Worm (Caenorhabditis elegans) whole organism, young adult: Measurements from ENCODE around the gene C04E6.12.
A peak's percentile ranks its signal among the peaks of the same experiment; 100 is the strongest.

ENCODE experiments used
- B0019.2 ChIP-seq: fragments of 200-800 bp; sonication (Bioruptor generic); conservative IDR thresholded peaks from 2 replicates; pipeline ENCODE4 v1.3.6; 2022; ENCODE audit warnings: missing genetic modification reagents, missing genetic modification characterization, missing compliant biosample characterization
- B0261.1 ChIP-seq: sonication (generic microtip); optimal IDR thresholded peaks from 2 replicates; lab custom pipeline; 2016; ENCODE audit warnings: mild to moderate bottlenecking, missing genetic modification characterization, moderate library complexity, missing compliant biosample characterization
- C17E4.6 ChIP-seq: fragments of 200-800 bp; sonication (Bioruptor generic); IDR thresholded peaks from 2 replicates; pipeline ENCODE4 v1.3.6; 2022; ENCODE audit warnings: missing genetic modification reagents, missing genetic modification characterization, missing compliant biosample characterization
- D2030.7 ChIP-seq: fragments of 200-800 bp; sonication (Bioruptor generic); IDR thresholded peaks from 2 replicates; pipeline ENCODE4 v1.3.6; 2022; ENCODE audit warnings: missing genetic modification reagents, missing genetic modification characterization, missing compliant biosample characterization
- F10E7.11 ChIP-seq: sonication (generic microtip); optimal IDR thresholded peaks from 2 replicates; lab custom pipeline; 2017; ENCODE audit warnings: mild to moderate bottlenecking, missing genetic modification characterization, moderate library complexity, missing compliant biosample characterization
- F33H1.4 ChIP-seq: fragments of 200-800 bp; sonication (Bioruptor generic); IDR thresholded peaks from 2 replicates; pipeline ENCODE4 v1.3.6; 2022; ENCODE audit warnings: missing genetic modification reagents, missing genetic modification characterization, missing compliant biosample characterization
- F57C9.4 ChIP-seq: sonication (generic microtip); optimal IDR thresholded peaks from 2 replicates; lab custom pipeline; 2017; ENCODE audit warnings: mild to moderate bottlenecking, missing genetic modification characterization, missing compliant biosample characterization
- K12H6.12 ChIP-seq: fragments of 200-800 bp; sonication (Bioruptor generic); optimal IDR thresholded peaks from 2 replicates; lab custom pipeline; 2018; ENCODE audit warnings: mild to moderate bottlenecking, missing genetic modification characterization, missing compliant biosample characterization
- Y53F4B.3 ChIP-seq: fragments of 200-800 bp; sonication (Bioruptor generic); IDR thresholded peaks from 2 replicates; pipeline ENCODE4 v1.3.6; 2022; ENCODE audit warnings: missing genetic modification reagents, missing genetic modification characterization, missing compliant biosample characterization
- Y53G8AR.9 ChIP-seq: fragments of 200-800 bp; sonication (Bioruptor generic); conservative IDR thresholded peaks from 2 replicates; pipeline ENCODE4 v1.3.6; 2022; ENCODE audit warnings: missing genetic modification reagents, missing genetic modification characterization, missing compliant biosample characterization
- Y56A3A.18 ChIP-seq: fragments of 200-800 bp; sonication (Bioruptor generic); IDR thresholded peaks from 2 replicates; pipeline ENCODE4 v1.3.6; 2022; ENCODE audit warnings: missing genetic modification reagents, missing genetic modification characterization, missing compliant biosample characterization
- Y67H2A.10 ChIP-seq: fragments of 200-800 bp; sonication (Bioruptor generic); conservative IDR thresholded peaks from 2 replicates; pipeline ENCODE4 v1.3.6; 2022; ENCODE audit warnings: missing genetic modification reagents, missing genetic modification characterization, missing compliant biosample characterization
- Y95B8A.8 ChIP-seq: fragments of 200-800 bp; sonication (Bioruptor generic); IDR thresholded peaks from 2 replicates; pipeline ENCODE4 v1.3.6; 2022; ENCODE audit warnings: missing genetic modification reagents, missing genetic modification characterization, missing compliant biosample characterization
- akir-1 ChIP-seq: fragments of 200-800 bp; sonication (Bioruptor generic); optimal IDR thresholded peaks from 2 replicates; lab custom pipeline; 2018; ENCODE audit warnings: mild to moderate bottlenecking, missing genetic modification characterization, moderate library complexity, missing compliant biosample characterization
- ama-1 ChIP-seq, 3 experiments: fragments of 150-350 bp in 1 of 3; sonication (generic microtip) in 2 of 3; optimal IDR thresholded peaks; 2 replicates each; lab custom pipeline; 2014 to 2018; ENCODE audit warnings: missing biosample characterization in 2 of 3, missing genetic modification characterization in 2 of 3, missing genetic modification reagents in 2 of 3
- aptf-2 ChIP-seq: fragments of 200-800 bp; sonication (Bioruptor generic); conservative IDR thresholded peaks from 2 replicates; pipeline ENCODE4 v1.3.6; 2022; ENCODE audit warnings: missing genetic modification reagents, missing genetic modification characterization, missing compliant biosample characterization
- atf-7 ChIP-seq: sonication (generic microtip); optimal IDR thresholded peaks from 2 replicates; lab custom pipeline; 2017; ENCODE audit warnings: mild to moderate bottlenecking, missing genetic modification characterization, missing compliant biosample characterization
- attf-3 ChIP-seq: fragments of 200-800 bp; sonication (Bioruptor generic); conservative IDR thresholded peaks from 2 replicates; pipeline ENCODE4 v1.3.6; 2022; ENCODE audit warnings: missing genetic modification reagents, missing genetic modification characterization, missing compliant biosample characterization
- attf-6 ChIP-seq: fragments of 200-800 bp; sonication (Bioruptor generic); IDR thresholded peaks from 2 replicates; pipeline ENCODE4 v1.3.6; 2022; ENCODE audit warnings: missing genetic modification reagents, missing genetic modification characterization, missing compliant biosample characterization
- bed-2 ChIP-seq: fragments of 200-800 bp; sonication (Bioruptor generic); IDR thresholded peaks from 2 replicates; pipeline ENCODE4 v1.3.6; 2022; ENCODE audit warnings: missing genetic modification reagents, missing genetic modification characterization, missing compliant biosample characterization
- ccch-3 ChIP-seq: fragments of 200-800 bp; sonication (Bioruptor generic); optimal IDR thresholded peaks from 2 replicates; lab custom pipeline; 2018; ENCODE audit warnings: mild to moderate bottlenecking, missing genetic modification characterization, missing compliant biosample characterization
- chd-7 ChIP-seq: sonication (generic microtip); optimal IDR thresholded peaks from 2 replicates; lab custom pipeline; 2016; ENCODE audit warnings: mild to moderate bottlenecking, missing genetic modification characterization, moderate library complexity, missing compliant biosample characterization
- dpff-1 ChIP-seq: sonication (generic microtip); optimal IDR thresholded peaks from 2 replicates; lab custom pipeline; 2017; ENCODE audit warnings: mild to moderate bottlenecking, missing genetic modification characterization, missing compliant biosample characterization
- egrh-3 ChIP-seq: fragments of 200-800 bp; sonication (Bioruptor generic); IDR thresholded peaks from 2 replicates; pipeline ENCODE4 v1.3.6; 2022; ENCODE audit warnings: missing genetic modification reagents, missing genetic modification characterization, missing compliant biosample characterization
- ets-4 ChIP-seq: fragments of 200-800 bp; sonication (Bioruptor generic); optimal IDR thresholded peaks from 2 replicates; lab custom pipeline; 2018; ENCODE audit warnings: mild to moderate bottlenecking, missing genetic modification characterization, missing compliant biosample characterization
- hmg-20 ChIP-seq: fragments of 200-800 bp; sonication (Bioruptor generic); IDR thresholded peaks from 2 replicates; pipeline ENCODE4 v1.3.6; 2022; ENCODE audit warnings: missing genetic modification reagents, missing genetic modification characterization, missing compliant biosample characterization
- hsf-1 ChIP-seq: fragments of 200-800 bp; sonication (Bioruptor generic); IDR thresholded peaks from 2 replicates; pipeline ENCODE4 v1.3.6; 2022; ENCODE audit warnings: missing genetic modification reagents, missing genetic modification characterization, missing compliant biosample characterization
- let-526 ChIP-seq: fragments of 200-800 bp; sonication (Bioruptor generic); IDR thresholded peaks from 2 replicates; pipeline ENCODE4 v1.3.6; 2022; ENCODE audit warnings: missing genetic modification reagents, missing genetic modification characterization, missing compliant biosample characterization
- let-607 ChIP-seq, 2 experiments: fragments of 200-800 bp in 1 of 2; sonication (Bioruptor generic) in 1 of 2; sonication (generic microtip) in 1 of 2; optimal IDR thresholded peaks; 2 replicates each; lab custom pipeline; 2016 to 2018; ENCODE audit warnings: mild to moderate bottlenecking in 2 of 2, missing compliant biosample characterization in 2 of 2, missing genetic modification characterization in 2 of 2, moderate library complexity in 2 of 2, missing genotype in 1 of 2
- lin-40 ChIP-seq: sonication (generic microtip); optimal IDR thresholded peaks from 2 replicates; lab custom pipeline; 2016; ENCODE audit warnings: missing genetic modification characterization, mild to moderate bottlenecking, missing compliant biosample characterization, missing genotype, missing genetic modification reagents
- lir-1 ChIP-seq: fragments of 200-800 bp; sonication (Bioruptor generic); conservative IDR thresholded peaks from 2 replicates; pipeline ENCODE4 v1.3.6; 2022; ENCODE audit warnings: missing genetic modification reagents, missing genetic modification characterization, missing compliant biosample characterization
- lsl-1 ChIP-seq: fragments of 200-800 bp; sonication (Bioruptor generic); optimal IDR thresholded peaks from 2 replicates; lab custom pipeline; 2018; ENCODE audit warnings: mild to moderate bottlenecking, missing genetic modification characterization, moderate library complexity, missing compliant biosample characterization
- madf-10 ChIP-seq: sonication (generic microtip); optimal IDR thresholded peaks from 2 replicates; lab custom pipeline; 2016; ENCODE audit warnings: mild to moderate bottlenecking, missing genetic modification characterization, missing compliant biosample characterization
- madf-6 ChIP-seq: fragments of 200-800 bp; sonication (Bioruptor generic); IDR thresholded peaks from 2 replicates; pipeline ENCODE4 v1.3.6; 2022; ENCODE audit warnings: missing genetic modification reagents, missing genetic modification characterization, missing compliant biosample characterization
- mxl-1 ChIP-seq: sonication (generic microtip); optimal IDR thresholded peaks from 2 replicates; lab custom pipeline; 2016; ENCODE audit warnings: missing genetic modification characterization, missing compliant biosample characterization
- nfya-1 ChIP-seq: sonication (generic microtip); optimal IDR thresholded peaks from 2 replicates; lab custom pipeline; 2017; ENCODE audit warnings: antibody characterized with exemption, missing compliant biosample characterization, missing genetic modification characterization, borderline replicate concordance; ENCODE audit not compliant: insufficient read depth
- nhr-120 ChIP-seq: fragments of 200-800 bp; sonication (Bioruptor generic); IDR thresholded peaks from 2 replicates; pipeline ENCODE4 v1.3.6; 2022; ENCODE audit warnings: missing genetic modification characterization, missing compliant biosample characterization
- nhr-90 ChIP-seq: sonication (generic microtip); optimal IDR thresholded peaks from 2 replicates; lab custom pipeline; 2016; ENCODE audit warnings: missing genotype, mild to moderate bottlenecking, missing genetic modification characterization, missing compliant biosample characterization
- pha-4 ChIP-seq: fragments of 150-350 bp; sonication (generic microtip); optimal IDR thresholded peaks from 2 replicates; lab custom pipeline; 2014; ENCODE audit warnings: missing biosample characterization, missing genetic modification reagents, missing genetic modification characterization
- rcor-1 ChIP-seq: fragments of 200-800 bp; sonication (Bioruptor generic); IDR thresholded peaks from 2 replicates; pipeline ENCODE4 v1.3.6; 2022; ENCODE audit warnings: missing genetic modification reagents, missing genetic modification characterization, missing compliant biosample characterization
- rec-8 ChIP-seq, 2 experiments: sonication (generic microtip); optimal IDR thresholded peaks; 2 replicates each; lab custom pipeline; 2016; ENCODE audit warnings: mild to moderate bottlenecking in 2 of 2, missing genetic modification characterization in 2 of 2, missing genetic modification reagents in 2 of 2, missing genotype in 2 of 2, missing biosample characterization in 1 of 2, missing compliant biosample characterization in 1 of 2, moderate library complexity in 1 of 2
- repo-1 ChIP-seq: sonication (generic microtip); optimal IDR thresholded peaks from 2 replicates; lab custom pipeline; 2017; ENCODE audit warnings: mild to moderate bottlenecking, missing genetic modification characterization, missing compliant biosample characterization
- snpc-1.1 ChIP-seq: sonication (generic microtip); optimal IDR thresholded peaks from 2 replicates; lab custom pipeline; 2017; ENCODE audit warnings: missing genetic modification characterization, mild to moderate bottlenecking, missing compliant biosample characterization, antibody characterized with exemption, moderate library complexity, missing genotype, missing genetic modification reagents; ENCODE audit not compliant: insufficient read depth
- snpc-4 ChIP-seq, 5 experiments: fragments of 150-350 bp in 1 of 5; sonication (generic microtip) in 4 of 5; optimal IDR thresholded peaks; 2 replicates each; lab custom pipeline; 2014 to 2018; ENCODE audit warnings: missing genetic modification characterization in 5 of 5, missing biosample characterization in 3 of 5, antibody characterized with exemption in 2 of 5, mild to moderate bottlenecking in 2 of 5, missing compliant biosample characterization in 2 of 5, missing genotype in 2 of 5, moderate library complexity in 2 of 5, missing genetic modification reagents in 1 of 5
- somi-1 ChIP-seq: fragments of 200-800 bp; sonication (Bioruptor generic); optimal IDR thresholded peaks from 2 replicates; lab custom pipeline; 2018; ENCODE audit warnings: mild to moderate bottlenecking, missing genetic modification characterization, missing compliant biosample characterization
- unc-62 ChIP-seq: fragments of 150-350 bp; optimal IDR thresholded peaks from 2 replicates; lab custom pipeline; 2014; ENCODE audit warnings: missing biosample characterization, missing genetic modification reagents, missing genetic modification characterization
- ztf-6 ChIP-seq: fragments of 200-800 bp; sonication (Bioruptor generic); IDR thresholded peaks from 2 replicates; pipeline ENCODE4 v1.3.6; 2022; ENCODE audit warnings: missing genetic modification reagents, missing genetic modification characterization, missing compliant biosample characterization

Gene C04E6.12

DNA sequence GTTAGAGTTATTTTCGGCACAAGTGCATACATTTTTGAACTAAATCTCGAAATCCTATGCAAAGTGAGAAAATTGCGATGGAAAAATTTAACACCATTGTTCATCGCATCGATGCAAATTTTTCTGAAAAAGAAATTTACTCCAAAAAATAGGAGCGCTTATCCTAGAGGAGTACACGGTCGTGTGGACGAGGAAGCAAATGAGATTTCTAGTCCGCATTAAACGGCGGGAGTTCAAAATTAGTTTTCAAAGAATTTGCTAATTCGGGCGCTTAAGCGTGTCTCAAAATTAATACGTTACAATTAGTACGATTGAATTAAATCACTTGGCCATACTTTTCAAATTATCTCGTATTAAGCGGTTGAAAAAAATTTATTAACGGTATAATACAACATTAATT is 2.1 kb downstream of the C04E6.12 start, which contains the start of gene lrpr-1 (continued):
- TF ChIP-seq lir-1 (GFP tag; lab: Robert Waterston, UW) (peak; percentile 73), F57C9.4 (peak; percentile 14), let-607 (tag; optimal IDR thresholded peaks at IDR 0.05; lab: Kevin White, UChicago) (no peak), B0019.2 (no peak), ets-4 (GFP tag; lab: Kevin White, UChicago) (no peak), Y53F4B.3 (GFP tag; lab: Robert Waterston, UW) (no peak), aptf-2 (peak; percentile 79), nhr-90 (no peak), akir-1 (no peak), Y56A3A.18 (GFP tag; lab: Robert Waterston, UW) (no peak), nfya-1 (tag; lab: Kevin White, UChicago) (no peak), repo-1 (tag; lab: Kevin White, UChicago) (no peak), B0261.1 (no peak), hsf-1 (GFP tag; lab: Robert Waterston, UW) (0 out of 2 replicates have a peak, but pooled peaks have one; percentile 35), attf-3 (GFP tag; lab: Robert Waterston, UW) (peak; percentile 71), dpff-1 (tag; lab: Kevin White, UChicago) (no peak), snpc-4 (GFP tag; optimal IDR thresholded peaks at IDR 0.05; lab: Kevin White, UChicago) (no peak), snpc-4 (tag; optimal IDR thresholded peaks at IDR 0.05; lab: Kevin White, UChicago) (peak in 1 of 4 experiments; percentile 18), F10E7.11 (tag; lab: Kevin White, UChicago) (no peak), let-526 (GFP tag; lab: Robert Waterston, UW) (0 out of 2 replicates have a peak, but pooled peaks have one; percentile 56), F33H1.4 (GFP tag; lab: Robert Waterston, UW) (peak; percentile 70; the same call in 1 of the 2 replicates), Y67H2A.10 (GFP tag; lab: Robert Waterston, UW) (peak; percentile 52; the same call in 1 of the 2 replicates), hmg-20 (peak; percentile 53; the same call in 1 of the 2 replicates), bed-2 (GFP tag; lab: Robert Waterston, UW) (peak; percentile 88), ccch-3 (peak; percentile 73), madf-10 (peak; percentile 65), snpc-1.1 (tag; lab: Kevin White, UChicago) (no peak), Y95B8A.8 (no peak), rec-8 (tag; optimal IDR thresholded peaks at IDR 0.05; lab: Kevin White, UChicago) (peak; percentile 48 to 90), Y53G8AR.9 (GFP tag; lab: Robert Waterston, UW) (no peak), egrh-3 (GFP tag; lab: Robert Waterston, UW) (no peak), atf-7 (tag; lab: Kevin White, UChicago) (no peak), attf-6 (GFP tag; lab: Robert Waterston, UW) (no peak), nhr-120 (no peak), pha-4 (no peak), C17E4.6 (GFP tag; lab: Robert Waterston, UW) (no peak), mxl-1 (tag; lab: Kevin White, UChicago) (no peak), ama-1 (optimal IDR thresholded peaks at IDR 0.05; lab: Kevin White, UChicago) (no peak), ama-1 (GFP tag; optimal IDR thresholded peaks at IDR 0.05; lab: Kevin White, UChicago) (no peak), D2030.7 (no peak), somi-1 (peak; percentile 16), lin-40 (tag; lab: Kevin White, UChicago) (no peak), rcor-1 (peak; percentile 67), unc-62 (GFP tag; lab: Kevin White, UChicago) (no peak), madf-6 (peak; percentile 85), ztf-6 (no peak), lsl-1 (GFP tag; lab: Kevin White, UChicago) (peak; percentile 53), K12H6.12 (tag; lab: Kevin White, UChicago) (peak; percentile 80), chd-7 (tag; lab: Kevin White, UChicago) (no peak)
